Worm (Caenorhabditis elegans) whole organism, L3 larva: ENCODE data around the gene ZK418.5.

Experiments used
- ama-1 ChIP-seq: fragments of 150-350 bp; optimal IDR thresholded peaks from 2 replicates; lab custom pipeline; 2018
- egl-27 ChIP-seq: sonication (generic microtip); optimal IDR thresholded peaks from 4 replicates; lab custom pipeline; 2017; ENCODE audit warnings: missing biosample characterization, missing genetic modification reagents, missing genetic modification characterization
- egl-5 ChIP-seq: fragments of 150-350 bp; optimal IDR thresholded peaks from 2 replicates; lab custom pipeline; 2017; ENCODE audit warnings: missing biosample characterization, missing genetic modification reagents, missing genetic modification characterization, inconsistent platforms
- elt-2 ChIP-seq: sonication (generic microtip); optimal IDR thresholded peaks from 2 replicates; lab custom pipeline; 2016; ENCODE audit warnings: missing genetic modification reagents, mild to moderate bottlenecking, missing genetic modification characterization, missing compliant biosample characterization
- fkh-2 ChIP-seq: fragments of 150-350 bp; optimal IDR thresholded peaks from 2 replicates; lab custom pipeline; 2014; ENCODE audit warnings: missing biosample characterization, missing genetic modification reagents, missing genetic modification characterization
- fos-1 ChIP-seq: fragments of 150-350 bp; optimal IDR thresholded peaks from 2 replicates; lab custom pipeline; 2014; ENCODE audit warnings: missing biosample characterization, missing genetic modification characterization
- hmg-11 ChIP-seq: sonication (generic microtip); optimal IDR thresholded peaks from 2 replicates; lab custom pipeline; 2016; ENCODE audit warnings: missing genetic modification characterization, missing compliant biosample characterization
- lin-15B ChIP-seq: fragments of 150-350 bp; optimal IDR thresholded peaks from 2 replicates; lab custom pipeline; 2014; ENCODE audit warnings: missing biosample characterization, missing genetic modification characterization
- mdl-1 ChIP-seq: fragments of 150-350 bp; optimal IDR thresholded peaks from 2 replicates; lab custom pipeline; 2014; ENCODE audit warnings: missing biosample characterization, missing genetic modification characterization
- nfya-1 ChIP-seq: sonication (generic microtip); optimal IDR thresholded peaks from 2 replicates; lab custom pipeline; 2017; ENCODE audit warnings: missing genetic modification characterization, mild to moderate bottlenecking, missing compliant biosample characterization, antibody characterized with exemption, moderate library complexity; ENCODE audit not compliant: insufficient read depth
- nhr-11 ChIP-seq: fragments of 150-350 bp; optimal IDR thresholded peaks from 2 replicates; lab custom pipeline; 2014; ENCODE audit warnings: missing biosample characterization, missing genetic modification characterization
- nhr-23 ChIP-seq: fragments of 150-350 bp; optimal IDR thresholded peaks from 2 replicates; lab custom pipeline; 2014; ENCODE audit warnings: missing biosample characterization, missing genetic modification reagents, missing genetic modification characterization
- nhr-237 ChIP-seq: fragments of 150-350 bp; optimal IDR thresholded peaks from 2 replicates; lab custom pipeline; 2014; ENCODE audit warnings: missing biosample characterization, missing genetic modification characterization
- nhr-25 ChIP-seq: sonication (generic microtip); optimal IDR thresholded peaks from 2 replicates; lab custom pipeline; 2017; ENCODE audit warnings: missing biosample characterization, missing genetic modification characterization
- nhr-43 ChIP-seq: sonication (generic microtip); optimal IDR thresholded peaks from 2 replicates; lab custom pipeline; 2016; ENCODE audit warnings: mild to moderate bottlenecking, missing genetic modification characterization, missing compliant biosample characterization; ENCODE audit not compliant: poor library complexity, severe bottlenecking
- nhr-67 ChIP-seq: fragments of 150-350 bp; optimal IDR thresholded peaks from 2 replicates; lab custom pipeline; 2014; ENCODE audit warnings: missing biosample characterization, missing genetic modification characterization
- pha-4 ChIP-seq: fragments of 150-350 bp; optimal IDR thresholded peaks from 2 replicates; lab custom pipeline; 2014; ENCODE audit warnings: missing biosample characterization, missing genetic modification reagents, missing genetic modification characterization
- skn-1 ChIP-seq: fragments of 150-350 bp; optimal IDR thresholded peaks from 2 replicates; lab custom pipeline; 2014; ENCODE audit warnings: missing biosample characterization, missing genetic modification characterization
- snpc-4 ChIP-seq: fragments of 150-350 bp; optimal IDR thresholded peaks from 2 replicates; lab custom pipeline; 2014; ENCODE audit warnings: missing biosample characterization, missing genetic modification characterization
- unc-39 ChIP-seq: sonication (generic microtip); optimal IDR thresholded peaks from 4 replicates; lab custom pipeline; 2017; ENCODE audit warnings: missing biosample characterization, missing genetic modification characterization
- ztf-11 ChIP-seq: fragments of 150-350 bp; optimal IDR thresholded peaks from 2 replicates; lab custom pipeline; 2014; ENCODE audit warnings: missing biosample characterization, missing genetic modification characterization
- ztf-4 ChIP-seq: fragments of 150-350 bp; optimal IDR thresholded peaks from 2 replicates; lab custom pipeline; 2014; ENCODE audit warnings: missing biosample characterization, missing genetic modification characterization

The ZK418.5 gene

ce11 chrIII:7032070-7032469, 41.6 kb downstream of the ZK418.5 start:
- TF ChIP-seq mdl-1 (tag; lab: Kevin White, UChicago) (no peak), unc-39 (no peak), pha-4 (tag; lab: Kevin White, UChicago) (peak; percentile 19), nhr-25 (tag; lab: Kevin White, UChicago) (peak; percentile 46), fkh-2 (tag; lab: Kevin White, UChicago) (no peak), nhr-23 (tag; lab: Kevin White, UChicago) (no peak), ztf-11 (tag; lab: Kevin White, UChicago) (no peak)

ce11 chrIII:7030044-7030804, 43.4 kb downstream of the ZK418.5 start:
- no peak for TF ChIP-seq nhr-11 (tag; lab: Kevin White, UChicago)
- TF ChIP-seq mdl-1 (tag; lab: Kevin White, UChicago), result no peak
- TF ChIP-seq nhr-43 (tag; lab: Kevin White, UChicago), result peak; percentile 32
- peak; percentile 17 for TF ChIP-seq elt-2 (tag; lab: Kevin White, UChicago)
- TF ChIP-seq egl-27, result peak; percentile 34
- TF ChIP-seq ztf-4 (tag; lab: Kevin White, UChicago), result no peak
- TF ChIP-seq snpc-4 (tag; lab: Kevin White, UChicago), result peak; percentile 94
- peak; percentile 53 for TF ChIP-seq nfya-1 (tag; lab: Kevin White, UChicago)
- TF ChIP-seq egl-5 (tag; lab: Kevin White, UChicago), result no peak
- peak; percentile 50 for TF ChIP-seq hmg-11 (tag; lab: Kevin White, UChicago)
- TF ChIP-seq lin-15B (tag; lab: Kevin White, UChicago), result peak; percentile 9
- TF ChIP-seq pha-4 (tag; lab: Kevin White, UChicago), result peak; percentile 42
- no peak for TF ChIP-seq nhr-237 (tag; lab: Kevin White, UChicago)

- TF ChIP-seq nhr-25 (tag; lab: Kevin White, UChicago) (no peak), ama-1 (lab: Kevin White, UChicago) (no peak), skn-1 (no peak), nhr-67 (tag; lab: Kevin White, UChicago) (no peak)
These were observed 44.5 kb downstream of the ZK418.5 start, which contains the start of gene cyk-1 for ce11 chrIII:7029105-7029504. Gene cyk-1 (minus strand): TSS chrIII:7029205.

DNA sequence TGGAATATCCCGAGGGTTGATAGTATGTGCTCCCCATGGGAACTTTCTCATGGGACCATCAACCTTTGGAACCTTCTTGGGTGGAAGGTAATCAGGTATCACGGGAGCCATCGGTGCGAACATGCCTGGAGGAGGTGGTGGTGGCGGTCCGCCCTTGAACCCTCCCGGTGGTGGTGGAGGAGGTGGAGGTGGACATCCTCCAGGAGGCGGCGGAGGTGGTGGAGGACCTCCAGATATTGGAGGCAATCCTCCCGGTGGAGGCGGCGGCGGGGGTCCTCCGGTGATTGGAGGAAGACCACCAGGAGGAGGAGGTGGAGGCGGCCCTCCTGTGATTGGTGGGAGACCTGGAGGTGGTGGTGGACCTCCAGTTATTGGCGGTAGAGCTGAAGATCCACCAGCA, 47.8 kb downstream of the ZK418.5 start:
- no peak for TF ChIP-seq fos-1 (tag; lab: Kevin White, UChicago)
- no peak for TF ChIP-seq pha-4 (tag; lab: Kevin White, UChicago)
